Fruit fly (Drosophila melanogaster) whole organism, embryonic: ENCODE data around the gene CG8562.

Source experiments
- Ada2b ChIP-seq: fragments of 200-800 bp; sonication (Bioruptor generic); IDR thresholded peaks from 2 replicates; pipeline ENCODE4 v1.3.6; 2022; ENCODE audit warnings: missing biosample characterization, missing genetic modification characterization
- CG10366 ChIP-seq: fragments of 200-800 bp; sonication (Bioruptor generic); IDR thresholded peaks from 2 replicates; pipeline ENCODE4 v1.3.6; 2022; ENCODE audit warnings: missing biosample characterization, missing genetic modification characterization
- CG10543 ChIP-seq: fragments of 200-800 bp; sonication (Bioruptor generic); optimal IDR thresholded peaks from 3 replicates; lab custom pipeline; 2017; ENCODE audit warnings: missing biosample characterization, mild to moderate bottlenecking, missing genetic modification characterization, moderate library complexity
- CG12299 ChIP-seq: fragments of 200-800 bp; sonication (Bioruptor generic); optimal IDR thresholded peaks from 2 replicates; lab custom pipeline; 2018; ENCODE audit warnings: missing biosample characterization, mild to moderate bottlenecking, missing genetic modification characterization
- CG14667 ChIP-seq: fragments of 200-800 bp; sonication (Bioruptor generic); IDR thresholded peaks from 2 replicates; pipeline ENCODE4 v1.3.6; 2022; ENCODE audit warnings: missing biosample characterization, missing genetic modification characterization
- CG15269 ChIP-seq: fragments of 200-800 bp; sonication (Bioruptor generic); optimal IDR thresholded peaks from 2 replicates; lab custom pipeline; 2018; ENCODE audit warnings: missing biosample characterization, mild to moderate bottlenecking, missing genetic modification characterization, moderate library complexity
- CG15601 ChIP-seq: fragments of 200-800 bp; sonication (Bioruptor generic); optimal IDR thresholded peaks from 3 replicates; lab custom pipeline; 2019; ENCODE audit warnings: missing biosample characterization, mild to moderate bottlenecking, missing genetic modification characterization, moderate library complexity
- CG1602 ChIP-seq: fragments of 200-800 bp; sonication (Bioruptor generic); optimal IDR thresholded peaks from 3 replicates; lab custom pipeline; 2016; ENCODE audit warnings: missing biosample characterization, missing genetic modification characterization
- CG16813 ChIP-seq: fragments of 200-800 bp; sonication (Bioruptor generic); IDR thresholded peaks from 3 replicates; pipeline ENCODE4 v1.3.6; 2022; ENCODE audit warnings: missing biosample characterization, missing genetic modification characterization; ENCODE audit not compliant: partially characterized antibody
- CG17328 ChIP-seq: fragments of 200-800 bp; sonication (Bioruptor generic); IDR thresholded peaks from 2 replicates; pipeline ENCODE4 v1.3.6; 2022; ENCODE audit warnings: missing biosample characterization, missing genetic modification characterization
- CG18764 ChIP-seq: fragments of 200-800 bp; sonication (Bioruptor generic); optimal IDR thresholded peaks from 3 replicates; lab custom pipeline; 2016; ENCODE audit warnings: missing biosample characterization, missing genetic modification characterization
- CG2120 ChIP-seq: fragments of 200-800 bp; sonication (Bioruptor generic); optimal IDR thresholded peaks from 3 replicates; lab custom pipeline; 2016; ENCODE audit warnings: missing biosample characterization, missing genetic modification characterization
- CG2199 ChIP-seq: fragments of 200-800 bp; sonication (Bioruptor generic); IDR thresholded peaks from 3 replicates; pipeline ENCODE4 v1.3.6; 2022; ENCODE audit warnings: missing biosample characterization, missing genetic modification characterization
- CG2202 ChIP-seq: fragments of 200-800 bp; sonication (Bioruptor generic); optimal IDR thresholded peaks from 2 replicates; lab custom pipeline; 2018; ENCODE audit warnings: missing biosample characterization, mild to moderate bottlenecking, missing genetic modification characterization
- CG2889 ChIP-seq: fragments of 200-800 bp; sonication (Bioruptor generic); IDR thresholded peaks from 3 replicates; pipeline ENCODE4 v1.3.6; 2022; ENCODE audit warnings: missing biosample characterization, missing genetic modification characterization
- CG31224 ChIP-seq: fragments of 200-800 bp; sonication (Bioruptor generic); IDR thresholded peaks from 2 replicates; pipeline ENCODE4 v1.3.6; 2022; ENCODE audit warnings: missing biosample characterization, missing genetic modification characterization
- CG31441 ChIP-seq: fragments of 200-800 bp; sonication (Bioruptor generic); IDR thresholded peaks from 2 replicates; pipeline ENCODE4 v1.3.6; 2022; ENCODE audit warnings: missing biosample characterization, missing genetic modification characterization
- CG32532 ChIP-seq: fragments of 200-800 bp; sonication (Bioruptor generic); IDR thresholded peaks from 2 replicates; pipeline ENCODE4 v1.3.6; 2022; ENCODE audit warnings: missing biosample characterization, missing genetic modification characterization
- CG3281 ChIP-seq: fragments of 200-800 bp; sonication (Bioruptor generic); optimal IDR thresholded peaks from 3 replicates; lab custom pipeline; 2017; ENCODE audit warnings: missing biosample characterization, mild to moderate bottlenecking, missing genetic modification characterization
- CG4424 ChIP-seq: fragments of 200-800 bp; sonication (Bioruptor generic); optimal IDR thresholded peaks from 3 replicates; lab custom pipeline; 2016; ENCODE audit warnings: missing biosample characterization, missing genetic modification characterization
- CG4730 ChIP-seq: fragments of 200-800 bp; sonication (Bioruptor generic); IDR thresholded peaks from 2 replicates; pipeline ENCODE4 v1.3.6; 2022; ENCODE audit warnings: missing biosample characterization, missing genetic modification characterization
- CG7556 ChIP-seq: fragments of 200-800 bp; sonication (Bioruptor generic); optimal IDR thresholded peaks from 2 replicates; lab custom pipeline; 2017; ENCODE audit warnings: missing biosample characterization, mild to moderate bottlenecking, missing genetic modification characterization
- CG8281 ChIP-seq: fragments of 200-800 bp; sonication (Bioruptor generic); optimal IDR thresholded peaks from 2 replicates; lab custom pipeline; 2018; ENCODE audit warnings: missing biosample characterization, mild to moderate bottlenecking, missing genetic modification characterization, moderate library complexity
- CG8290 ChIP-seq, 3 experiments: fragments of 200-800 bp; sonication (Bioruptor generic); optimal IDR thresholded peaks; 2 replicates each; lab custom pipeline; 2016 to 2019; ENCODE audit warnings: missing biosample characterization in 3 of 3, missing genetic modification characterization in 3 of 3, mild to moderate bottlenecking in 2 of 3, moderate library complexity in 1 of 3
- Dad ChIP-seq: fragments of 200-800 bp; sonication (Bioruptor generic); optimal IDR thresholded peaks from 3 replicates; lab custom pipeline; 2016; ENCODE audit warnings: missing biosample characterization, missing genetic modification characterization
- E2f1 ChIP-seq: fragments of 200-800 bp; sonication (Bioruptor generic); IDR thresholded peaks from 2 replicates; pipeline ENCODE4 v1.3.6; 2022; ENCODE audit warnings: missing biosample characterization, missing genetic modification characterization
- E2f2 ChIP-seq: fragments of 200-800 bp; sonication (Bioruptor generic); IDR thresholded peaks from 2 replicates; pipeline ENCODE4 v1.3.6; 2022; ENCODE audit warnings: missing biosample characterization, missing genetic modification characterization
- Eip74EF ChIP-seq, 2 experiments: fragments of 200-800 bp in 1 of 2; fragments of >200 bp in 1 of 2; sonication (Bioruptor generic) in 1 of 2; optimal IDR thresholded peaks; 2 replicates each; lab custom pipeline; 2017 to 2019; ENCODE audit warnings: missing biosample characterization in 2 of 2, missing genetic modification characterization in 2 of 2, mild to moderate bottlenecking in 1 of 2, moderate library complexity in 1 of 2
- HmgZ ChIP-seq: fragments of 200-800 bp; sonication (Bioruptor generic); optimal IDR thresholded peaks from 2 replicates; lab custom pipeline; 2018; ENCODE audit warnings: missing biosample characterization, mild to moderate bottlenecking, missing genetic modification characterization
- MBD-R2 ChIP-seq: fragments of 200-800 bp; sonication (Bioruptor generic); IDR thresholded peaks from 2 replicates; pipeline ENCODE4 v1.3.6; 2022; ENCODE audit warnings: missing biosample characterization, missing genetic modification characterization
- Neu2 ChIP-seq: fragments of 200-800 bp; sonication (Bioruptor generic); optimal IDR thresholded peaks from 3 replicates; lab custom pipeline; 2016; ENCODE audit warnings: missing biosample characterization, missing genetic modification characterization, borderline replicate concordance
- Nf-YB ChIP-seq: fragments of 200-800 bp; sonication (Bioruptor generic); optimal IDR thresholded peaks from 3 replicates; lab custom pipeline; 2019; ENCODE audit warnings: missing biosample characterization, mild to moderate bottlenecking, missing genetic modification characterization, moderate library complexity
- amos ChIP-seq: fragments of 200-800 bp; sonication (Bioruptor generic); IDR thresholded peaks from 2 replicates; pipeline ENCODE4 v1.3.6; 2022; ENCODE audit warnings: missing biosample characterization, missing genetic modification characterization; ENCODE audit not compliant: partially characterized antibody
- bcd ChIP-seq: fragments of 200-800 bp; sonication (Bioruptor generic); optimal IDR thresholded peaks from 2 replicates; lab custom pipeline; 2017; ENCODE audit warnings: missing biosample characterization, mild to moderate bottlenecking, missing genetic modification characterization
- cg ChIP-seq: fragments of 200-800 bp; sonication (Bioruptor generic); optimal IDR thresholded peaks from 3 replicates; lab custom pipeline; 2019; ENCODE audit warnings: missing biosample characterization, mild to moderate bottlenecking, missing genetic modification characterization, moderate library complexity
- crol ChIP-seq: fragments of 200-800 bp; sonication (Bioruptor generic); IDR thresholded peaks from 2 replicates; pipeline ENCODE4 v1.3.6; 2022; ENCODE audit warnings: missing biosample characterization, missing genetic modification characterization
- fd102C ChIP-seq: fragments of 200-800 bp; sonication (Bioruptor generic); optimal IDR thresholded peaks from 2 replicates; lab custom pipeline; 2018; ENCODE audit warnings: missing biosample characterization, mild to moderate bottlenecking, missing genetic modification characterization, moderate library complexity
- grau ChIP-seq: fragments of 200-800 bp; optimal IDR thresholded peaks from 3 replicates; lab custom pipeline; 2019; ENCODE audit warnings: missing biosample characterization, mild to moderate bottlenecking, missing genetic modification characterization, moderate library complexity
- nom ChIP-seq: fragments of 200-800 bp; sonication (Bioruptor generic); optimal IDR thresholded peaks from 2 replicates; lab custom pipeline; 2017; ENCODE audit warnings: missing biosample characterization, missing genetic modification characterization, mild to moderate bottlenecking, moderate library complexity, missing genetic modification reagents
- oc ChIP-seq: fragments of 200-800 bp; sonication (Bioruptor generic); optimal IDR thresholded peaks from 2 replicates; lab custom pipeline; 2018; ENCODE audit warnings: missing biosample characterization, mild to moderate bottlenecking, missing genetic modification characterization, moderate library complexity
- pho ChIP-seq: fragments of 200-800 bp; sonication (Bioruptor generic); optimal IDR thresholded peaks from 2 replicates; lab custom pipeline; 2016; ENCODE audit warnings: missing biosample characterization, missing genetic modification characterization
- sd ChIP-seq: fragments of 200-800 bp; sonication (Bioruptor generic); optimal IDR thresholded peaks from 3 replicates; lab custom pipeline; 2018; ENCODE audit warnings: missing biosample characterization, mild to moderate bottlenecking, missing genetic modification characterization, moderate library complexity
- shn ChIP-seq: fragments of 200-800 bp; sonication (Bioruptor generic); optimal IDR thresholded peaks from 3 replicates; lab custom pipeline; 2016; ENCODE audit warnings: missing biosample characterization, missing genetic modification characterization
- sr ChIP-seq: fragments of 200-800 bp; sonication (Bioruptor generic); IDR thresholded peaks from 3 replicates; pipeline ENCODE4 v1.3.6; 2022; ENCODE audit warnings: missing biosample characterization, missing genetic modification characterization
- ssp ChIP-seq: fragments of 200-800 bp; sonication (Bioruptor generic); IDR thresholded peaks from 2 replicates; pipeline ENCODE4 v1.3.6; 2022; ENCODE audit warnings: missing biosample characterization, missing genetic modification characterization
- stwl ChIP-seq: fragments of 200-800 bp; sonication (Bioruptor generic); optimal IDR thresholded peaks from 3 replicates; lab custom pipeline; 2018; ENCODE audit warnings: missing biosample characterization, mild to moderate bottlenecking, missing genetic modification characterization, moderate library complexity
- tna ChIP-seq: fragments of 200-800 bp; sonication (Bioruptor generic); IDR thresholded peaks from 2 replicates; pipeline ENCODE4 v1.3.6; 2022; ENCODE audit warnings: missing biosample characterization, missing genetic modification characterization; ENCODE audit not compliant: partially characterized antibody
- vvl ChIP-seq: fragments of 200-800 bp; sonication (Bioruptor generic); IDR thresholded peaks from 2 replicates; pipeline ENCODE4 v1.3.6; 2022; ENCODE audit warnings: missing biosample characterization, missing genetic modification characterization
- zen2 ChIP-seq: fragments of 200-800 bp; sonication (Bioruptor generic); IDR thresholded peaks from 3 replicates; pipeline ENCODE4 v1.3.6; 2022; ENCODE audit warnings: missing biosample characterization, missing genetic modification characterization; ENCODE audit not compliant: partially characterized antibody

CG8562 gene

DNA sequence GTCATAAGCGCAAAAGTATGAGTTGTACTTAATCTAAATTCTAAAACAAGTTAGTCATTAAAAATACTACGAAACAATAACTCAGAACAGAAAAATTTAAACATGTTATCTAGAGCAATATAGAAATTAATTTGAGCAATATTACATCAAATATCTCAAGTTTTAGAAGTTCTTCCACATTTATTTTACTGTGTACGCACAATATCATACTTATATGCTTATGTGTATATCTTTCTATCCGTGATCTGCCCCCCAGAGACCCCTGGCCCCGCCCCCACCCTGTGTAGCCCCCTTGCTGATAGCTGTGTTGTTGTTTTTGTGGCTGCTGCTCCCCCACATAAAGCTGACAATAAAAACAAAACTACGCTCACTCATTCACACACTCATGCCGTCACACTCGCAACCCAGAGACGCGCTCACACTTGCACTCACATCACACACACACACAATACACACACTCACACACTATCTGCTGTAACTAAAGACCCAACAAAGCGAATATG lies 35.3 kb downstream of the CG8562 start (continued):
- TF ChIP-seq stwl (no peak), CG7556 (GFP tag; lab: Kevin White, UChicago) (peak; percentile 28), CG14667 (GFP tag; lab: Robert Waterston, UW) (no peak), CG3281 (GFP tag; lab: Kevin White, UChicago) (peak; percentile 34), CG2199 (GFP tag; lab: Robert Waterston, UW) (peak; percentile 57; the same call in 1 of the 3 replicates), CG4730 (GFP tag; lab: Robert Waterston, UW) (no peak; the same call in 1 of the 2 replicates), pho (no peak), fd102C (GFP tag; lab: Kevin White, UChicago) (no peak), nom (GFP tag; lab: Kevin White, UChicago) (peak; percentile 54), zen2 (GFP tag; lab: Robert Waterston, UW) (no peak), amos (GFP tag; lab: Robert Waterston, UW) (peak; percentile 5; the same call in 1 of the 2 replicates), tna (no peak), CG31224 (GFP tag; lab: Robert Waterston, UW) (0 out of 2 replicates have a peak, but pooled peaks have one; percentile 15), Neu2 (no peak), crol (GFP tag; lab: Robert Waterston, UW) (peak; percentile 96), oc (tag; lab: Kevin White, UChicago) (peak; percentile 21), CG32532 (peak; percentile 61; the same call in 1 of the 2 replicates), vvl (GFP tag; lab: Robert Waterston, UW) (peak; percentile 37; the same call in 1 of the 2 replicates), Nf-YB (GFP tag; lab: Kevin White, UChicago) (no peak), E2f1 (GFP tag; lab: Robert Waterston, UW) (no peak), CG2120 (GFP tag; lab: Kevin White, UChicago) (no peak), CG2889 (GFP tag; lab: Robert Waterston, UW) (no peak), grau (tag; lab: Kevin White, UChicago) (peak; percentile 42), shn (GFP tag; lab: Kevin White, UChicago) (no peak), CG12299 (tag; lab: Kevin White, UChicago) (no peak), CG10543 (GFP tag; lab: Kevin White, UChicago) (peak; percentile 49), CG15601 (no peak), MBD-R2 (GFP tag; lab: Robert Waterston, UW) (0 out of 2 replicates have a peak, but pooled peaks have one; percentile 12), Ada2b (GFP tag; lab: Robert Waterston, UW) (0 out of 2 replicates have a peak, but pooled peaks have one; percentile 22), sr (GFP tag; lab: Robert Waterston, UW) (peak; percentile 91), E2f2 (GFP tag; lab: Robert Waterston, UW) (0 out of 2 replicates have a peak, but pooled peaks have one; percentile 12), HmgZ (tag; lab: Kevin White, UChicago) (peak; percentile 27), CG31441 (peak; percentile 35; the same call in 1 of the 2 replicates), CG15269 (tag; lab: Kevin White, UChicago) (peak; percentile 27), CG10366 (GFP tag; lab: Robert Waterston, UW) (peak; percentile 24; the same call in 1 of the 2 replicates), CG8281 (peak; percentile 74), Eip74EF (GFP tag; optimal IDR thresholded peaks at IDR 0.05; lab: Kevin White, UChicago) (no peak), cg (GFP tag; lab: Kevin White, UChicago) (peak; percentile 78), Dad (GFP tag; lab: Kevin White, UChicago) (no peak), CG17328 (GFP tag; lab: Robert Waterston, UW) (peak; percentile 20; the same call in 1 of the 2 replicates), CG18764 (GFP tag; lab: Kevin White, UChicago) (no peak), bcd (GFP tag; lab: Kevin White, UChicago) (peak; percentile 13), CG2202 (tag; lab: Kevin White, UChicago) (no peak), CG16813 (GFP tag; lab: Robert Waterston, UW) (no peak), CG8290 (GFP tag; optimal IDR thresholded peaks at IDR 0.05; lab: Kevin White, UChicago) (no peak), CG8290 (tag; optimal IDR thresholded peaks at IDR 0.05; lab: Kevin White, UChicago) (peak in 1 of 2 experiments; percentile 51), ssp (GFP tag; lab: Robert Waterston, UW) (no peak), CG1602 (GFP tag; lab: Kevin White, UChicago) (no peak), sd (tag; lab: Kevin White, UChicago) (peak; percentile 28), CG4424 (GFP tag; lab: Kevin White, UChicago) (peak; percentile 10)
